Worm (Caenorhabditis elegans): ENCODE data around the gene Y62H9A.16.

- no peak for TF ChIP-seq hlh-30 (tag; optimal IDR thresholded peaks at IDR 0.05; ENCODE audit: insufficient read depth)
- no peak for TF ChIP-seq C08G9.2 (tag; optimal IDR thresholded peaks at IDR 0.05)
- TF ChIP-seq unc-42 (tag; optimal IDR thresholded peaks at IDR 0.05) = no peak
- TF ChIP-seq nhr-11 (tag; optimal IDR thresholded peaks at IDR 0.05) = no peak
- no peak for TF ChIP-seq dmd-4 (tag; optimal IDR thresholded peaks at IDR 0.05; ENCODE audit: borderline replicate concordance)
- no peak for TF ChIP-seq elt-4 (tag; optimal IDR thresholded peaks at IDR 0.05)
- no peak for TF ChIP-seq pax-1 (tag; optimal IDR thresholded peaks at IDR 0.05)
- TF ChIP-seq ceh-9 (tag; optimal IDR thresholded peaks at IDR 0.05) = no peak
- TF ChIP-seq pqm-1 (tag; optimal IDR thresholded peaks at IDR 0.05) = no peak
- TF ChIP-seq ceh-22 (tag; optimal IDR thresholded peaks at IDR 0.05) = no peak
- TF ChIP-seq unc-55 (GFP tag; optimal IDR thresholded peaks at IDR 0.05) = no peak
These were observed 48.9 kb downstream of the Y62H9A.16 start for ce11 chrX:11967034-11967433.
